Fruit fly (Drosophila melanogaster) whole organism, adult: ENCODE measurements around the gene cdi.

Experiments used
- CG14711 ChIP-seq: fragments of 200-800 bp; sonication (Bioruptor generic); optimal IDR thresholded peaks from 2 replicates; lab custom pipeline; 2018; ENCODE audit warnings: missing biosample characterization, mild to moderate bottlenecking, missing genetic modification characterization, moderate library complexity
- CG1620 ChIP-seq: fragments of 200-800 bp; sonication (Bioruptor generic); optimal IDR thresholded peaks from 2 replicates; lab custom pipeline; 2016; ENCODE audit warnings: missing biosample characterization, missing genetic modification characterization
- CG7045 ChIP-seq: fragments of 200-800 bp; sonication (Bioruptor generic); optimal IDR thresholded peaks from 2 replicates; lab custom pipeline; 2017; ENCODE audit warnings: missing biosample characterization, mild to moderate bottlenecking, missing genetic modification characterization
- Hr96 ChIP-seq: fragments of 200-800 bp; sonication (Bioruptor generic); optimal IDR thresholded peaks from 2 replicates; lab custom pipeline; 2016; ENCODE audit warnings: missing biosample characterization, missing genetic modification characterization
- cic ChIP-seq: fragments of 200-800 bp; sonication (Bioruptor generic); optimal IDR thresholded peaks from 2 replicates; lab custom pipeline; 2017; ENCODE audit warnings: missing biosample characterization, mild to moderate bottlenecking, missing genetic modification characterization, moderate library complexity
- cnc ChIP-seq, 2 experiments: fragments of >200 bp; optimal IDR thresholded peaks; 2 replicates each; lab custom pipeline; 2017
- kay ChIP-seq: fragments of 200-800 bp; sonication (Bioruptor generic); peaks from one replicate; lab custom pipeline; 2016; ENCODE audit warnings: missing biosample characterization, missing genetic modification characterization, borderline replicate concordance
- tj ChIP-seq: fragments of 200-800 bp; sonication (Bioruptor generic); optimal IDR thresholded peaks from 3 replicates; lab custom pipeline; 2017; ENCODE audit warnings: missing biosample characterization, mild to moderate bottlenecking, missing genetic modification characterization, moderate library complexity

DNA sequence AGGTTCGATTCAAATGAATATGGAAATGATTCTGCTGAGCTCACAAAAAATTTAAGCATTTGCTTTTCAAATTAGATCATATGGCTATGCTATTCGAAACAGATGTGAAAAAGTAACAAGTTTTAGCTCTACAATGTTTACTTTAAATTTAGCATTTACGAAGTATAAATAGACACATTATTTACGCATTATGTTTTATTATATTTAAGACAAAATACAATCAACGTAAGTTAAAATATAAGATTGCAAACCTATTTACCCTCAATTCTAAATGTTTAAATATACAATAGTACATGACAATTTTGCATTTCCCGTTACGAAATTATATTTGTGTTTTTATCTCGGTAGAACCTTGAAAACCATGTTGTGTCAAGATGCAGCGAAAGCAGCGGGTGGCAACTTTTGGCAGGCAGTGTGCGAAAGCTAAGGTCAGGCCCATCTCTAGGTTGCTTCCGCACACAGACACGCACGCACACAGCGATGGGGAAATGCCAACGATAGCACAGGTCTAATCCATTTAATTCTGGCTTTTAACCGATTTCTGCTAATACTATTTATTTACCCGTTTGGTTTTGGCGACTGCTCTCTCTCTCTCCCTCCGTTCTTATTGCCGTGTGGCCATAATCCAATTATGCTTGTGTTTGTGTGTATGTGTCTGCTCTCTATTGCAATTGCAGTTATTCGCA, 800 bp downstream of the cdi start:
- TF ChIP-seq cnc (optimal IDR thresholded peaks at IDR 0.05; lab: Kevin White, UChicago) = no peak
- TF ChIP-seq Hr96 (GFP tag; lab: Kevin White, UChicago) = no peak
- TF ChIP-seq CG1620 (GFP tag; lab: Kevin White, UChicago) = no peak
- TF ChIP-seq CG14711 (tag; lab: Kevin White, UChicago) = no peak
- TF ChIP-seq kay (GFP tag; lab: Kevin White, UChicago) = no peak
- no peak for TF ChIP-seq tj
- no peak for TF ChIP-seq CG7045 (GFP tag; lab: Kevin White, UChicago)
- no peak for TF ChIP-seq cic
